Fruit fly (Drosophila melanogaster): ENCODE results near the gene CG32856.

Gene CG32856

dm6 chr3R:15965169-15965568 is at the start of gene CG32856, which contains the start of gene Rbf2 (continued):
- peak; percentile 38 for TF ChIP-seq trem (tag; optimal IDR thresholded peaks at IDR 0.05)
- peak; percentile 82 for TF ChIP-seq zen2 (GFP tag; IDR thresholded peaks at IDR 0.05; ENCODE audit: partially characterized antibody)
- TF ChIP-seq pho (GFP tag; optimal IDR thresholded peaks at IDR 0.05), result peak; percentile 83
- peak; percentile 44; the same call in 1 of the 2 replicates for TF ChIP-seq sob (GFP tag; IDR thresholded peaks at IDR 0.05)
- peak; percentile 88 for TF ChIP-seq lilli (GFP tag; optimal IDR thresholded peaks at IDR 0.05)
- TF ChIP-seq croc (GFP tag; conservative IDR thresholded peaks at IDR 0.05), result no peak
- TF ChIP-seq luna (GFP tag; optimal IDR thresholded peaks at IDR 0.05), result peak; percentile 50
- TF ChIP-seq Antp (GFP tag; optimal IDR thresholded peaks at IDR 0.05), result peak; percentile 50
- peak; percentile 80 for TF ChIP-seq Hr3 (GFP tag; optimal IDR thresholded peaks at IDR 0.05)
- TF ChIP-seq stwl (tag; optimal IDR thresholded peaks at IDR 0.05), result peak; percentile 82
- TF ChIP-seq schlank (tag; optimal IDR thresholded peaks at IDR 0.05), result peak; percentile 6
- TF ChIP-seq yki (optimal IDR thresholded peaks at IDR 0.05), result no peak
- no peak for TF ChIP-seq Hr78 (GFP tag; optimal IDR thresholded peaks at IDR 0.05)
- TF ChIP-seq CG1024 (GFP tag; IDR thresholded peaks at IDR 0.05), result no peak
- 0 out of 2 replicates have a peak, but pooled peaks have one; percentile 30 for TF ChIP-seq CG14441 (GFP tag; IDR thresholded peaks at IDR 0.05)
- peak; percentile 67 to 89 for TF ChIP-seq Hr51 (GFP tag; optimal IDR thresholded peaks at IDR 0.05)
- peak; percentile 48; the same call in 1 of the 3 replicates for TF ChIP-seq Doc3 (GFP tag; IDR thresholded peaks at IDR 0.05; ENCODE audit: partially characterized antibody)
- peak; percentile 75 for TF ChIP-seq amos (GFP tag; IDR thresholded peaks at IDR 0.05; ENCODE audit: partially characterized antibody)
- no peak for TF ChIP-seq CG31388 (GFP tag; optimal IDR thresholded peaks at IDR 0.05)
- TF ChIP-seq CG4617 (GFP tag; optimal IDR thresholded peaks at IDR 0.05; ENCODE audit: borderline replicate concordance), result peak; percentile 86
- no peak for TF ChIP-seq Jarid2 (GFP tag; optimal IDR thresholded peaks at IDR 0.05)
- TF ChIP-seq kay (GFP tag; optimal IDR thresholded peaks at IDR 0.05), result peak; percentile 39
- peak; percentile 95 for TF ChIP-seq row (GFP tag; IDR thresholded peaks at IDR 0.05)

dm6 chr3R:16014573-16014972 is 49.4 kb upstream of the CG32856 start:
- TF ChIP-seq Hey (tag; optimal IDR thresholded peaks at IDR 0.05) (peak; percentile 83), sob (GFP tag; IDR thresholded peaks at IDR 0.05) (no peak), ci (GFP tag; IDR thresholded peaks at IDR 0.05) (no peak), cwo (GFP tag; optimal IDR thresholded peaks at IDR 0.05) (peak; percentile 90), ato (GFP tag; IDR thresholded peaks at IDR 0.05; ENCODE audit: partially characterized antibody) (no peak), Awh (GFP tag; IDR thresholded peaks at IDR 0.05) (no peak), Hr3 (GFP tag; optimal IDR thresholded peaks at IDR 0.05) (no peak), gcm2 (GFP tag; optimal IDR thresholded peaks at IDR 0.05) (no peak), CG14014 (GFP tag; IDR thresholded peaks at IDR 0.05) (no peak), HLH3B (GFP tag; IDR thresholded peaks at IDR 0.05) (no peak), lov (optimal IDR thresholded peaks at IDR 0.05) (no peak), lov (GFP tag; IDR thresholded peaks at IDR 0.05) (no peak), CG10431 (GFP tag; optimal IDR thresholded peaks at IDR 0.05) (no peak), sisA (GFP tag; IDR thresholded peaks at IDR 0.05) (no peak), GATAe (GFP tag; conservative IDR thresholded peaks at IDR 0.05) (peak; percentile 86), CG34376 (GFP tag; optimal IDR thresholded peaks at IDR 0.05) (peak; percentile 52), mirr (GFP tag; optimal IDR thresholded peaks at IDR 0.05) (peak; percentile 60), CG12299 (tag; optimal IDR thresholded peaks at IDR 0.05) (no peak), gcm (GFP tag; optimal IDR thresholded peaks at IDR 0.05) (peak; percentile 6), CG32772 (GFP tag; IDR thresholded peaks at IDR 0.05) (no peak), CG10959 (GFP tag; IDR thresholded peaks at IDR 0.05) (no peak), Hsf (GFP tag; optimal IDR thresholded peaks at IDR 0.05) (no peak), zfh2 (GFP tag; optimal IDR thresholded peaks at IDR 0.05) (no peak), cato (GFP tag; optimal IDR thresholded peaks at IDR 0.05; ENCODE audit: borderline replicate concordance) (no peak), z (GFP tag; IDR thresholded peaks at IDR 0.05) (no peak), Med (GFP tag) (peak; percentile 2), CG34422 (GFP tag; IDR thresholded peaks at IDR 0.05) (no peak), TFAM (GFP tag; optimal IDR thresholded peaks at IDR 0.05) (no peak), CG2199 (GFP tag; IDR thresholded peaks at IDR 0.05) (no peak), Hr78 (GFP tag; optimal IDR thresholded peaks at IDR 0.05) (peak in 1 of 2 experiments; percentile 1), E2f1 (GFP tag; IDR thresholded peaks at IDR 0.05) (no peak)

Data from whole organism, embryonic.